Worm (Caenorhabditis elegans): ENCODE data around the gene F44E2.7.

F44E2.7 gene

DNA sequence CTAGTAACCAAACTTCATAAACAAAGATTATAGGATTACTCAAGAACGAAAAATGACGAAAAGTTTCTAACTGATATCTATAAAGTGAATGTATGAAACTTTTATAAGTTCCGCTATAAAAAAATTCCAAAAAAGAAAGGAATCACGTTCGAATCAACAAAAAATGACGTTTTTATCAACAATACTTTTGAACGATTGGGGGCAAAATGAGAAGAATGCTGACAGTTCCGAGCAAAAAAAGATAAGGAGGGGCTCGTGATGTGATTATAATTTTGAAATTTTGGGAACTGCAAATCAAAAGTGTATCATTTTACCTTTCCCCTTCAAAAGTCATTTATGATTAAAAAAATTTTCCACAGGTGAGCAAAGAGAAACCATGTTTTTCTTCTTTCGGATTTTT, 30.7 kb upstream of the F44E2.7 start (continued):
- TF ChIP-seq daf-16 (GFP tag; optimal IDR thresholded peaks at IDR 0.05) (no peak), daf-16 (tag; optimal IDR thresholded peaks at IDR 0.05) (peak; percentile 70), nhr-6 (tag; optimal IDR thresholded peaks at IDR 0.05) (no peak), mdl-1 (tag; optimal IDR thresholded peaks at IDR 0.05) (peak in 1 of 2 experiments; percentile 40), nhr-28 (tag; optimal IDR thresholded peaks at IDR 0.05) (peak; percentile 57)

- TF ChIP-seq nhr-10 (tag; optimal IDR thresholded peaks at IDR 0.05), result no peak
- TF ChIP-seq rbr-2 (tag; optimal IDR thresholded peaks at IDR 0.05), result no peak
- TF ChIP-seq ces-1 (GFP tag; optimal IDR thresholded peaks at IDR 0.05), result peak; percentile 85
- no peak for TF ChIP-seq nhr-48 (tag; optimal IDR thresholded peaks at IDR 0.05)
- TF ChIP-seq pha-4 (GFP tag; IDR thresholded peaks at IDR 0.05), result no peak
- TF ChIP-seq pha-4 (tag; optimal IDR thresholded peaks at IDR 0.05), result no peak
- no peak for TF ChIP-seq madf-5 (GFP tag; IDR thresholded peaks at IDR 0.05)
- no peak for TF ChIP-seq hlh-11 (tag; optimal IDR thresholded peaks at IDR 0.05)
- no peak for TF ChIP-seq daf-8 (GFP tag; IDR thresholded peaks at IDR 0.05)
- TF ChIP-seq fkh-10 (GFP tag; optimal IDR thresholded peaks at IDR 0.05), result peak; percentile 89
- TF ChIP-seq nhr-28 (tag; optimal IDR thresholded peaks at IDR 0.05), result no peak
- peak; percentile 87 for TF ChIP-seq aha-1 (tag)
- no peak for TF ChIP-seq ztf-7 (tag; optimal IDR thresholded peaks at IDR 0.05)
- no peak for TF ChIP-seq duxl-1 (tag; optimal IDR thresholded peaks at IDR 0.05; ENCODE audit: poor library complexity)
- TF ChIP-seq mep-1 (tag; optimal IDR thresholded peaks at IDR 0.05), result no peak
- no peak for TF ChIP-seq hmg-1.1 (GFP tag; IDR thresholded peaks at IDR 0.05)
- TF ChIP-seq tag-97 (GFP tag; IDR thresholded peaks at IDR 0.05), result no peak
- no peak for TF ChIP-seq php-3 (GFP tag; IDR thresholded peaks at IDR 0.05)
- TF ChIP-seq ceh-28 (tag; optimal IDR thresholded peaks at IDR 0.05), result no peak
- no peak for TF ChIP-seq ctbp-1 (GFP tag; IDR thresholded peaks at IDR 0.05)
Measured at ce11 chrIII:8877002-8877401, 28.7 kb upstream of the F44E2.7 start, which contains the start of gene K01F9.2. TSS of gene K01F9.2 (minus strand) at chrIII:8877128.

- TF ChIP-seq daf-16 (GFP tag; optimal IDR thresholded peaks at IDR 0.05), result peak in 1 of 2 experiments; percentile 62
- no peak for TF ChIP-seq daf-16 (tag; optimal IDR thresholded peaks at IDR 0.05)
- TF ChIP-seq ztf-11 (tag; optimal IDR thresholded peaks at IDR 0.05), result peak; percentile 24
- no peak for TF ChIP-seq spr-1 (tag; optimal IDR thresholded peaks at IDR 0.05)
- TF ChIP-seq ceh-82 (tag; optimal IDR thresholded peaks at IDR 0.05), result no peak
- no peak for TF ChIP-seq tag-97 (GFP tag; IDR thresholded peaks at IDR 0.05)
- no peak for TF ChIP-seq jun-1 (tag; optimal IDR thresholded peaks at IDR 0.05)
- peak; percentile 89; the same call in 1 of the 2 replicates for TF ChIP-seq ctbp-1 (GFP tag; IDR thresholded peaks at IDR 0.05)
- TF ChIP-seq mep-1 (tag; optimal IDR thresholded peaks at IDR 0.05), result peak; percentile 93
- TF ChIP-seq zag-1 (tag; optimal IDR thresholded peaks at IDR 0.05), result no peak
- TF ChIP-seq mdt-29 (GFP tag; IDR thresholded peaks at IDR 0.05), result no peak
- no peak for TF ChIP-seq arid-1 (GFP tag; conservative IDR thresholded peaks at IDR 0.05)
- peak; percentile 37; the same call in 1 of the 2 replicates for TF ChIP-seq vab-7 (GFP tag; IDR thresholded peaks at IDR 0.05)
- no peak for TF ChIP-seq php-3 (GFP tag; IDR thresholded peaks at IDR 0.05)
- no peak for TF ChIP-seq ceh-28 (tag; optimal IDR thresholded peaks at IDR 0.05)
- TF ChIP-seq lin-1 (GFP tag; IDR thresholded peaks at IDR 0.05), result no peak
- TF ChIP-seq F10B5.3 (tag; optimal IDR thresholded peaks at IDR 0.05), result peak; percentile 21
- TF ChIP-seq nhr-76 (tag; optimal IDR thresholded peaks at IDR 0.05), result no peak
- no peak for TF ChIP-seq nhr-237 (tag; optimal IDR thresholded peaks at IDR 0.05)
- TF ChIP-seq set-16 (GFP tag; IDR thresholded peaks at IDR 0.05), result peak; percentile 82
- peak; percentile 87 for TF ChIP-seq nhr-11 (tag; optimal IDR thresholded peaks at IDR 0.05)
- no peak for TF ChIP-seq zfp-3 (GFP tag; conservative IDR thresholded peaks at IDR 0.05)
- no peak for TF ChIP-seq daf-8 (GFP tag; IDR thresholded peaks at IDR 0.05)
- no peak for TF ChIP-seq zip-2 (tag; optimal IDR thresholded peaks at IDR 0.05)
- TF ChIP-seq daf-12 (tag; optimal IDR thresholded peaks at IDR 0.05), result no peak
- TF ChIP-seq ceh-62 (tag; optimal IDR thresholded peaks at IDR 0.05), result no peak
- TF ChIP-seq attf-4 (tag; optimal IDR thresholded peaks at IDR 0.05), result no peak
- TF ChIP-seq aly-2 (tag; optimal IDR thresholded peaks at IDR 0.05), result no peak
- TF ChIP-seq F37D6.2 (tag; optimal IDR thresholded peaks at IDR 0.05), result peak; percentile 81
- no peak for TF ChIP-seq F44E2.7 (GFP tag; IDR thresholded peaks at IDR 0.05)
- TF ChIP-seq Y5F2A.4 (GFP tag; optimal IDR thresholded peaks at IDR 0.05), result no peak
- peak; percentile 36; the same call in 1 of the 2 replicates for TF ChIP-seq T26A8.4 (GFP tag; IDR thresholded peaks at IDR 0.05)
- no peak for TF ChIP-seq mxl-2 (GFP tag; conservative IDR thresholded peaks at IDR 0.05)
Measured at ce11 chrIII:8873990-8874668, 25.9 kb upstream of the F44E2.7 start.

All from whole organism, L4 larva.